Fruit fly (Drosophila melanogaster) whole organism, embryonic: Measurements from ENCODE around the gene gpp.

Source experiments
- Atf3 ChIP-seq: fragments of 200-800 bp; sonication (Bioruptor generic); optimal IDR thresholded peaks from 3 replicates; lab custom pipeline; 2016; ENCODE audit warnings: missing biosample characterization, missing genetic modification characterization
- Awh ChIP-seq: fragments of 200-800 bp; sonication (Bioruptor generic); IDR thresholded peaks from 2 replicates; pipeline ENCODE4, ENCODE4 v1.3.6; 2022; ENCODE audit warnings: missing biosample characterization, missing genetic modification characterization
- BEAF-32 ChIP-seq: fragments of 200-800 bp; sonication (Bioruptor generic); optimal IDR thresholded peaks from 3 replicates; lab custom pipeline; 2017; ENCODE audit warnings: missing biosample characterization, missing genetic modification characterization, mild to moderate bottlenecking, moderate library complexity, missing genetic modification reagents
- Bteb2 ChIP-seq: fragments of 200-800 bp; sonication (Bioruptor generic); optimal IDR thresholded peaks from 2 replicates; lab custom pipeline; 2016; ENCODE audit warnings: missing biosample characterization, missing genetic modification characterization
- CG10543 ChIP-seq: fragments of 200-800 bp; sonication (Bioruptor generic); optimal IDR thresholded peaks from 3 replicates; lab custom pipeline; 2017; ENCODE audit warnings: missing biosample characterization, mild to moderate bottlenecking, missing genetic modification characterization, moderate library complexity
- CG12299 ChIP-seq: fragments of 200-800 bp; sonication (Bioruptor generic); optimal IDR thresholded peaks from 2 replicates; lab custom pipeline; 2018; ENCODE audit warnings: missing biosample characterization, mild to moderate bottlenecking, missing genetic modification characterization
- CG1233 ChIP-seq: fragments of 200-800 bp; sonication (Bioruptor generic); optimal IDR thresholded peaks from 4 replicates; lab custom pipeline; 2018; ENCODE audit warnings: missing biosample characterization, mild to moderate bottlenecking, missing genetic modification characterization
- CG15514 ChIP-seq: fragments of 200-800 bp; sonication (Bioruptor generic); optimal IDR thresholded peaks from 3 replicates; lab custom pipeline; 2017; ENCODE audit warnings: missing biosample characterization, missing genetic modification characterization, mild to moderate bottlenecking, moderate library complexity, missing genetic modification reagents
- CG2116 ChIP-seq: fragments of 200-800 bp; sonication (Bioruptor generic); optimal IDR thresholded peaks from 3 replicates; lab custom pipeline; 2018; ENCODE audit warnings: missing biosample characterization, mild to moderate bottlenecking, missing genetic modification characterization
- CG2199 ChIP-seq: fragments of 200-800 bp; sonication (Bioruptor generic); IDR thresholded peaks from 3 replicates; pipeline ENCODE4 v1.3.6; 2022; ENCODE audit warnings: missing biosample characterization, missing genetic modification characterization
- CG2875 ChIP-seq: fragments of 200-800 bp; sonication (Bioruptor generic); optimal IDR thresholded peaks from 2 replicates; lab custom pipeline; 2017; ENCODE audit warnings: missing biosample characterization, mild to moderate bottlenecking, missing genetic modification characterization, missing genetic modification reagents
- CG3726 ChIP-seq: fragments of 200-800 bp; sonication (Bioruptor generic); IDR thresholded peaks from 3 replicates; pipeline ENCODE4, ENCODE4 v1.3.6; 2022; ENCODE audit warnings: missing biosample characterization, missing genetic modification characterization
- CG3995 ChIP-seq: fragments of 200-800 bp; sonication (Bioruptor generic); optimal IDR thresholded peaks from 3 replicates; lab custom pipeline; 2016; ENCODE audit warnings: missing biosample characterization, missing genetic modification characterization
- CG4707 ChIP-seq: fragments of 200-800 bp; sonication (Bioruptor generic); optimal IDR thresholded peaks from 2 replicates; lab custom pipeline; 2018; ENCODE audit warnings: missing biosample characterization, mild to moderate bottlenecking, missing genetic modification characterization, moderate library complexity
- CG6254 ChIP-seq: fragments of 200-800 bp; sonication (Bioruptor generic); optimal IDR thresholded peaks from 3 replicates; lab custom pipeline; 2017; ENCODE audit warnings: mild to moderate bottlenecking, missing biosample characterization, missing genetic modification reagents, missing genetic modification characterization
- CG7839 ChIP-seq: fragments of 200-800 bp; sonication (Bioruptor generic); optimal IDR thresholded peaks from 3 replicates; lab custom pipeline; 2018; ENCODE audit warnings: missing biosample characterization, mild to moderate bottlenecking, missing genetic modification characterization, moderate library complexity
- CG7928 ChIP-seq: fragments of 200-800 bp; sonication (Bioruptor generic); optimal IDR thresholded peaks from 2 replicates; lab custom pipeline; 2017; ENCODE audit warnings: missing biosample characterization, mild to moderate bottlenecking, missing genetic modification characterization
- CG7987 ChIP-seq: fragments of 200-800 bp; sonication (Bioruptor generic); optimal IDR thresholded peaks from 2 replicates; lab custom pipeline; 2018; ENCODE audit warnings: missing biosample characterization, mild to moderate bottlenecking, missing genetic modification characterization, moderate library complexity
- CG8290 ChIP-seq, 3 experiments: fragments of 200-800 bp; sonication (Bioruptor generic); optimal IDR thresholded peaks; 2 replicates each; lab custom pipeline; 2016 to 2019; ENCODE audit warnings: missing biosample characterization in 3 of 3, missing genetic modification characterization in 3 of 3, mild to moderate bottlenecking in 2 of 3, moderate library complexity in 1 of 3
- CG9797 ChIP-seq: fragments of 200-800 bp; sonication (Bioruptor generic); optimal IDR thresholded peaks from 3 replicates; lab custom pipeline; 2018; ENCODE audit warnings: missing biosample characterization, mild to moderate bottlenecking, missing genetic modification characterization
- D19B ChIP-seq: fragments of 200-800 bp; sonication (Bioruptor generic); optimal IDR thresholded peaks from 2 replicates; lab custom pipeline; 2017; ENCODE audit warnings: missing biosample characterization, mild to moderate bottlenecking, missing genetic modification characterization
- Ets65A ChIP-seq: fragments of 200-800 bp; sonication (Bioruptor generic); peaks from one replicate; lab custom pipeline; 2016; ENCODE audit warnings: missing biosample characterization, missing genetic modification characterization
- H2.0 ChIP-seq: fragments of 200-800 bp; sonication (Bioruptor generic); IDR thresholded peaks from 2 replicates; pipeline ENCODE4 v1.3.6; 2022; ENCODE audit warnings: missing biosample characterization, missing genetic modification characterization
- HmgD ChIP-seq: fragments of 200-800 bp; sonication (Bioruptor generic); optimal IDR thresholded peaks from 3 replicates; lab custom pipeline; 2016; ENCODE audit warnings: missing biosample characterization, missing genetic modification characterization
- Hr39 ChIP-seq: fragments of >200 bp; optimal IDR thresholded peaks from 2 replicates; lab custom pipeline; 2017
- Hr78 ChIP-seq, 2 experiments: fragments of 200-800 bp in 1 of 2; fragments of >200 bp in 1 of 2; sonication (Bioruptor generic) in 1 of 2; optimal IDR thresholded peaks; 2 replicates each; lab custom pipeline; 2017 to 2019; ENCODE audit warnings: missing biosample characterization in 2 of 2, missing genetic modification characterization in 2 of 2, mild to moderate bottlenecking in 1 of 2, moderate library complexity in 1 of 2
- Jarid2 ChIP-seq: fragments of 200-800 bp; sonication (Bioruptor generic); optimal IDR thresholded peaks from 3 replicates; lab custom pipeline; 2017; ENCODE audit warnings: mild to moderate bottlenecking, missing biosample characterization, missing genetic modification reagents, missing genetic modification characterization
- Kr ChIP-seq: fragments of 200-800 bp; sonication (Bioruptor generic); optimal IDR thresholded peaks from 2 replicates; lab custom pipeline; 2017; ENCODE audit warnings: missing biosample characterization, mild to moderate bottlenecking, missing genetic modification characterization
- MTF-1 ChIP-seq: fragments of 200-800 bp; sonication (Bioruptor generic); optimal IDR thresholded peaks from 2 replicates; lab custom pipeline; 2018; ENCODE audit warnings: missing biosample characterization, mild to moderate bottlenecking, missing genetic modification characterization, borderline replicate concordance
- Max ChIP-seq: fragments of 200-800 bp; sonication (Bioruptor generic); optimal IDR thresholded peaks from 2 replicates; lab custom pipeline; 2016; ENCODE audit warnings: missing biosample characterization, mild to moderate bottlenecking, missing genetic modification characterization
- Med ChIP-seq: fragments of 200-800 bp; sonication (Bioruptor generic); peaks from one replicate; lab custom pipeline; 2016; ENCODE audit warnings: missing biosample characterization, missing genetic modification characterization, mild to moderate bottlenecking, inconsistent platforms, moderate library complexity
- Nf-YC ChIP-seq: fragments of 200-800 bp; optimal IDR thresholded peaks from 3 replicates; lab custom pipeline; 2019; ENCODE audit warnings: missing biosample characterization, mild to moderate bottlenecking, missing genetic modification characterization, moderate library complexity
- Pdp1 ChIP-seq, 2 experiments: fragments of 200-800 bp; sonication (Bioruptor generic); optimal IDR thresholded peaks; 3 replicates each; lab custom pipeline; 2016; ENCODE audit warnings: missing biosample characterization in 2 of 2, missing genetic modification characterization in 2 of 2, mild to moderate bottlenecking in 1 of 2, moderate library complexity in 1 of 2
- Sox102F ChIP-seq: fragments of 200-800 bp; sonication (Bioruptor generic); optimal IDR thresholded peaks from 2 replicates; lab custom pipeline; 2018; ENCODE audit warnings: missing biosample characterization, mild to moderate bottlenecking, missing genetic modification characterization, moderate library complexity
- Sry-δ ChIP-seq: fragments of 200-800 bp; sonication (Bioruptor generic); optimal IDR thresholded peaks from 2 replicates; lab custom pipeline; 2016; ENCODE audit warnings: missing biosample characterization, missing genetic modification characterization
- Xrp1 ChIP-seq: fragments of 200-800 bp; sonication (Bioruptor generic); IDR thresholded peaks from 2 replicates; pipeline ENCODE4 v1.3.6; 2022; ENCODE audit warnings: missing biosample characterization, missing genetic modification characterization
- btn ChIP-seq: fragments of 200-800 bp; sonication (Bioruptor generic); optimal IDR thresholded peaks from 2 replicates; lab custom pipeline; 2016; ENCODE audit warnings: missing biosample characterization, missing genetic modification characterization
- caup ChIP-seq: fragments of 200-800 bp; sonication (Bioruptor generic); optimal IDR thresholded peaks from 3 replicates; lab custom pipeline; 2017; ENCODE audit warnings: missing biosample characterization, mild to moderate bottlenecking, missing genetic modification characterization, moderate library complexity; ENCODE audit not compliant: severe bottlenecking
- corto ChIP-seq: fragments of 200-800 bp; sonication (Bioruptor generic); optimal IDR thresholded peaks from 2 replicates; lab custom pipeline; 2016; ENCODE audit warnings: missing biosample characterization, mild to moderate bottlenecking, missing genetic modification characterization, moderate library complexity
- gfzf ChIP-seq: fragments of 200-800 bp; sonication (Bioruptor generic); optimal IDR thresholded peaks from 2 replicates; lab custom pipeline; 2016; ENCODE audit warnings: missing biosample characterization, mild to moderate bottlenecking, missing genetic modification characterization, moderate library complexity
- her ChIP-seq: fragments of 200-800 bp; sonication (Bioruptor generic); optimal IDR thresholded peaks from 2 replicates; lab custom pipeline; 2016; ENCODE audit warnings: missing biosample characterization, missing genetic modification characterization
- kay ChIP-seq: fragments of 200-800 bp; sonication (Bioruptor generic); optimal IDR thresholded peaks from 2 replicates; lab custom pipeline; 2016; ENCODE audit warnings: missing biosample characterization, missing genetic modification characterization
- knrl ChIP-seq: fragments of 200-800 bp; sonication (Bioruptor generic); IDR thresholded peaks from 3 replicates; pipeline ENCODE4 v1.3.6; 2022; ENCODE audit warnings: missing biosample characterization, missing genetic modification characterization; ENCODE audit not compliant: partially characterized antibody
- otp ChIP-seq: fragments of 200-800 bp; sonication (Bioruptor generic); IDR thresholded peaks from 3 replicates; pipeline ENCODE4, ENCODE4 v1.3.6; 2022; ENCODE audit warnings: missing biosample characterization, missing genetic modification characterization
- rib ChIP-seq: fragments of 200-800 bp; sonication (Bioruptor generic); IDR thresholded peaks from 2 replicates; pipeline ENCODE4 v1.3.6; 2022; ENCODE audit warnings: missing biosample characterization, missing genetic modification characterization
- sens ChIP-seq: fragments of 200-800 bp; sonication (Bioruptor generic); peaks from one replicate; lab custom pipeline; 2016; ENCODE audit warnings: missing biosample characterization, missing genetic modification characterization
- sr ChIP-seq: fragments of 200-800 bp; sonication (Bioruptor generic); IDR thresholded peaks from 3 replicates; pipeline ENCODE4 v1.3.6; 2022; ENCODE audit warnings: missing biosample characterization, missing genetic modification characterization
- tll ChIP-seq, 2 experiments: fragments of 200-800 bp in 1 of 2; fragments of >200 bp in 1 of 2; sonication (Bioruptor generic) in 1 of 2; optimal IDR thresholded peaks; 2 replicates each; lab custom pipeline; 2017 to 2019; ENCODE audit warnings: missing biosample characterization in 2 of 2, missing genetic modification characterization in 2 of 2, mild to moderate bottlenecking in 1 of 2, moderate library complexity in 1 of 2
- tna ChIP-seq: fragments of 200-800 bp; sonication (Bioruptor generic); IDR thresholded peaks from 2 replicates; pipeline ENCODE4 v1.3.6; 2022; ENCODE audit warnings: missing biosample characterization, missing genetic modification characterization; ENCODE audit not compliant: partially characterized antibody

The gpp gene

dm6 chr3R:6406566-6407098 is at the start of gene gpp (continued):
- TF ChIP-seq BEAF-32 (GFP tag; lab: Kevin White, UChicago), result peak; percentile 37
- peak; percentile 62 for TF ChIP-seq Sry-δ (GFP tag; lab: Kevin White, UChicago)
- peak; percentile 50 for TF ChIP-seq CG7987 (GFP tag; lab: Kevin White, UChicago)
- TF ChIP-seq D19B (GFP tag; lab: Kevin White, UChicago), result no peak
- TF ChIP-seq CG2875 (GFP tag; lab: Kevin White, UChicago), result peak; percentile 21
- peak; percentile 43 for TF ChIP-seq caup (GFP tag; lab: Kevin White, UChicago)
- peak; percentile 97 for TF ChIP-seq gfzf
- TF ChIP-seq MTF-1 (GFP tag; lab: Kevin White, UChicago), result peak; percentile 15
- no peak for TF ChIP-seq Awh (GFP tag; lab: Robert Waterston, UW)
- TF ChIP-seq sens (GFP tag; lab: Kevin White, UChicago), result peak; percentile 95
- TF ChIP-seq HmgD (GFP tag; lab: Kevin White, UChicago), result peak; percentile 18
- no peak for TF ChIP-seq btn (GFP tag; lab: Kevin White, UChicago)
- peak in 1 of 2 experiments; percentile 14 for TF ChIP-seq Hr78 (GFP tag; optimal IDR thresholded peaks at IDR 0.05; lab: Kevin White, UChicago)
- TF ChIP-seq Max (GFP tag; lab: Kevin White, UChicago), result peak; percentile 62
- TF ChIP-seq CG3726 (GFP tag; lab: Robert Waterston, UW), result no peak
- peak; percentile 76 for TF ChIP-seq Med
- no peak for TF ChIP-seq H2.0 (GFP tag; lab: Robert Waterston, UW)
- peak; percentile 97 for TF ChIP-seq CG3995 (GFP tag; lab: Kevin White, UChicago)
- TF ChIP-seq otp (GFP tag; lab: Robert Waterston, UW), result no peak
- TF ChIP-seq kay, result no peak
- peak; percentile 100 for TF ChIP-seq her (GFP tag; lab: Kevin White, UChicago)
- TF ChIP-seq Xrp1 (GFP tag; lab: Robert Waterston, UW), result no peak
- TF ChIP-seq Atf3 (GFP tag; lab: Kevin White, UChicago), result no peak
- peak; percentile 47 for TF ChIP-seq CG12299 (tag; lab: Kevin White, UChicago)
- no peak for TF ChIP-seq sr (GFP tag; lab: Robert Waterston, UW)
- TF ChIP-seq CG2116 (GFP tag; lab: Kevin White, UChicago), result peak; percentile 59
- TF ChIP-seq CG4707 (GFP tag; lab: Kevin White, UChicago), result no peak
- TF ChIP-seq CG7839 (tag; lab: Kevin White, UChicago), result no peak
- TF ChIP-seq Nf-YC, result no peak
- peak; percentile 23 for TF ChIP-seq CG9797 (GFP tag; lab: Kevin White, UChicago)
- TF ChIP-seq CG10543 (GFP tag; lab: Kevin White, UChicago), result peak; percentile 21
- TF ChIP-seq tna (GFP tag; lab: Robert Waterston, UW), result no peak
- no peak for TF ChIP-seq corto
- peak; percentile 19 for TF ChIP-seq Kr (GFP tag; lab: Kevin White, UChicago)
- peak; percentile 21 for TF ChIP-seq CG6254
- peak; percentile 5 for TF ChIP-seq CG7928 (GFP tag; lab: Kevin White, UChicago)
- peak; percentile 19 for TF ChIP-seq CG15514 (GFP tag; lab: Kevin White, UChicago)
- no peak for TF ChIP-seq tll (GFP tag; optimal IDR thresholded peaks at IDR 0.05; lab: Kevin White, UChicago)
- TF ChIP-seq knrl (GFP tag; lab: Robert Waterston, UW), result no peak
- peak; percentile 11 for TF ChIP-seq Bteb2 (GFP tag; lab: Kevin White, UChicago)
- TF ChIP-seq CG1233 (GFP tag; lab: Kevin White, UChicago), result no peak
- TF ChIP-seq Pdp1 (GFP tag; optimal IDR thresholded peaks at IDR 0.05; lab: Kevin White, UChicago), result peak; percentile 19 to 92
- no peak for TF ChIP-seq Sox102F (GFP tag; lab: Kevin White, UChicago)
- TF ChIP-seq CG2199, result no peak
- no peak for TF ChIP-seq rib
- peak; percentile 92 for TF ChIP-seq Jarid2 (GFP tag; lab: Kevin White, UChicago)
- peak; percentile 79 for TF ChIP-seq Ets65A
- no peak for TF ChIP-seq Hr39
- no peak for TF ChIP-seq CG8290 (GFP tag; optimal IDR thresholded peaks at IDR 0.05; lab: Kevin White, UChicago)
- peak in 1 of 2 experiments; percentile 72 for TF ChIP-seq CG8290 (tag; optimal IDR thresholded peaks at IDR 0.05; lab: Kevin White, UChicago)
